ENCODE assay signal across 2 worm cellular contexts in genomic region chrV:17077889-17078288, ce11.
TF ChIP-seq lines count a peak whose summit lies in the region.

Gene T05E12.3, minus strand, starts transcription at chrV:17077989.

TF ChIP-seq in whole organism, L4 larva, 104 proteins besides CTCF, POLR2A, EP300 and RAD21:
- TF ChIP-seq dmd-6 (GFP tag; IDR thresholded peaks at IDR 0.05; lab: Robert Waterston, UW) (peak; percentile 58), ceh-82 (tag; optimal IDR thresholded peaks at IDR 0.05; lab: Kevin White, UChicago) (no peak)

TF ChIP-seq in whole organism, young adult, 124 proteins besides CTCF, POLR2A, EP300 and RAD21:
- TF ChIP-seq snpc-4 (GFP tag; optimal IDR thresholded peaks at IDR 0.05; lab: Kevin White, UChicago): no peak
- TF ChIP-seq snpc-4 (tag; optimal IDR thresholded peaks at IDR 0.05; lab: Kevin White, UChicago): peak in 1 of 4 experiments; percentile 50
- TF ChIP-seq madf-8 (GFP tag; conservative IDR thresholded peaks at IDR 0.05; lab: Robert Waterston, UW): no peak
- peak; percentile 42 for TF ChIP-seq nhr-80 (tag; optimal IDR thresholded peaks at IDR 0.05; lab: Kevin White, UChicago)
TF ChIP-seq in whole organism, young adult: peak in this region for 2.
